Worm (Caenorhabditis elegans) whole organism, dauer: ENCODE results near the gene clec-230.

Experiments used
- unc-62 ChIP-seq: sonication (generic microtip); optimal IDR thresholded peaks from 2 replicates; lab custom pipeline; 2017; ENCODE audit warnings: missing biosample characterization, missing genetic modification reagents, missing genetic modification characterization

clec-230 gene

ce11 chrV:15306745-15307144, 42.2 kb downstream of the clec-230 start, which contains the start of gene T26H8.4:
Gene T26H8.4 (minus strand): TSS chrV:15306845.
- no peak for TF ChIP-seq unc-62 (GFP tag; lab: Kevin White, UChicago)

- no peak for TF ChIP-seq unc-62 (GFP tag; lab: Kevin White, UChicago)
Observed at ce11 chrV:15305502-15305901, 43.4 kb downstream of the clec-230 start, which contains the start of gene T26H8.5. Gene T26H8.5 (minus strand): TSS chrV:15305602.

ce11 chrV:15303625-15304024, 45.3 kb downstream of the clec-230 start, which contains the start of gene srx-48:
Gene srx-48 (minus strand): TSS chrV:15303725.
- TF ChIP-seq unc-62 (GFP tag; lab: Kevin White, UChicago), result no peak

ce11 chrV:15298597-15298996, 50.3 kb downstream of the clec-230 start, which contains the start of gene cpr-3:
Gene cpr-3 (minus strand): TSS chrV:15298700.
- no peak for TF ChIP-seq unc-62 (GFP tag; lab: Kevin White, UChicago)
